Worm (Caenorhabditis elegans) whole organism, L1 larva: ENCODE results near the gene ceh-31.

Experiments
- blmp-1 ChIP-seq: fragments of 150-350 bp; optimal IDR thresholded peaks from 2 replicates; lab custom pipeline; 2014; ENCODE audit warnings: missing biosample characterization, missing genetic modification characterization
- egl-13 ChIP-seq: sonication (generic microtip); optimal IDR thresholded peaks from 2 replicates; lab custom pipeline; 2016; ENCODE audit warnings: missing genotype, missing genetic modification reagents, missing genetic modification characterization, missing compliant biosample characterization
- pqm-1 ChIP-seq: sonication (generic microtip); optimal IDR thresholded peaks from 3 replicates; lab custom pipeline; 2017; ENCODE audit warnings: missing biosample characterization, missing genetic modification characterization

DNA sequence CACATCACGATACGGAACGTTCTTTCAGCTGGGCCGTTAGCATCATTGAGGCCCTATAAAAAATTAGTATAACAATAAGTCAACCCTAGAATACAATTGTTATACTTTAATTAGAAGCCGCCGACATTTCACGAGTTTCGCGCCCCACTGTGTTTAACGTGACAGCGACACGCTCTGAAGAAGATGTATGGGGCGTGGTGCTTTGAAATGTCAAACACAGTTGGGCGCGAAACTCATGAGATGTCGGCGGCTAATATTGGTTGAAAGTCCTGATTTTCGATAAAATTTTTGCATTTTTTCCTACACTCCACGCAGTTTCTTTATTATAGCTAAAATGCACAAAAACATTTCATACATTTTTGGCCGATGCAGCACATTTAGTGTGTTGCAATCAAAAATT is 14.1 kb downstream of the ceh-31 start:
- TF ChIP-seq egl-13 (tag; lab: Kevin White, UChicago), result no peak
- TF ChIP-seq blmp-1 (tag; lab: Kevin White, UChicago), result no peak
- TF ChIP-seq pqm-1 (tag; lab: Kevin White, UChicago), result no peak
